Worm (Caenorhabditis elegans): ENCODE results near the gene cct-6.

Gene cct-6

DNA sequence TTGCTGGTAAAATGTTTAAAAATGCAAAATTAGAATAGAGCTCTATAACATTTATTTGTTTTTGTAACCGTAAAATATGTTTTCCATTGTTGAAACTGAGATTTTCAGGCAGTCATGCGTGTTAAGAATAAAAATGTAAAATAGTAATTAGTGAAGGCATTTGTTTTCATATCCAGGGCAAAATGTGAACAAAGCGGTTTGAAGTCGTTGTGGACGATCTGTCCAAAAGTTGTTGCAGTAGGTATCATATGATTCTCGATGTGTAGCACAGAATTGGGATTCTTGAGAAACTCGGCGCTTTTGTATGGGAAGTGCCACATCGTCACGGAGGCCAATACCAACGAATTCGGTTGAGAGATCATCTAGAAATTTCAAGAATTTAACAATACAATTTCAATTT lies 26.8 kb upstream of the cct-6 start:
- TF ChIP-seq pha-4 (tag; optimal IDR thresholded peaks at IDR 0.05) (no peak), ces-1 (GFP tag; optimal IDR thresholded peaks at IDR 0.05) (no peak), nhr-12 (tag; optimal IDR thresholded peaks at IDR 0.05) (no peak), nhr-76 (tag; optimal IDR thresholded peaks at IDR 0.05) (no peak), lin-13 (tag; optimal IDR thresholded peaks at IDR 0.05) (no peak), nhr-28 (tag; optimal IDR thresholded peaks at IDR 0.05) (no peak), ceh-43 (GFP tag; optimal IDR thresholded peaks at IDR 0.05) (no peak)

- no peak for TF ChIP-seq lin-32 (GFP tag; optimal IDR thresholded peaks at IDR 0.05)
- TF ChIP-seq ceh-83 (GFP tag; optimal IDR thresholded peaks at IDR 0.05) = no peak
- no peak for TF ChIP-seq flh-1 (GFP tag; optimal IDR thresholded peaks at IDR 0.05)
- no peak for TF ChIP-seq ztf-11 (tag; optimal IDR thresholded peaks at IDR 0.05)
- no peak for TF ChIP-seq lin-13 (tag; optimal IDR thresholded peaks at IDR 0.05)
- TF ChIP-seq elt-3 (tag; optimal IDR thresholded peaks at IDR 0.05) = no peak
- TF ChIP-seq ces-1 (GFP tag; optimal IDR thresholded peaks at IDR 0.05) = peak; percentile 31
- peak; percentile 52 for TF ChIP-seq ceh-39 (tag; optimal IDR thresholded peaks at IDR 0.05)
- no peak for TF ChIP-seq sem-2 (GFP tag; optimal IDR thresholded peaks at IDR 0.05)
These were observed 23.9 kb upstream of the cct-6 start, which contains the start of gene hpo-10 for ce11 chrIII:5879291-5879968. Gene hpo-10, plus strand, starts transcription at chrIII:5879489.

DNA sequence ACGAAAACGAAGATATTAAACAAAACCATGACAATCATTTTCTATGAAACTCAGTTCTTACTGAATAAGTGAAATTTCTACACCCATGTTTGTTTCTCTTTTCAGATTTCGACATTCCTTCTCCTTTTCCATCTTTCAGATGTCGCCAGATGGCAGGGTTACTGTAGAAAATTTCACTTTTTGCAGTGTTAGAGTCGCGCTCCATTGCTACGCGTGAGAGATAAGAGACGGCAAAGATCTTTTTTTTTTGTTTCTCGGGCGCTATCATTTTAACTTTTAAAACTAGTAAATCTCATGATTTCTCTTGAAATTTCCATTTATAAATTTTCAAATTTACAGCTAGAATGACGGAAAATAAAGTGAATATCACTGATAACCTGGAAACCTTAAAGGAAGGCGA lies 22.7 kb upstream of the cct-6 start, which contains the start of the genes mig-21 and F01F1.2:
TSS of gene mig-21 (minus strand) at position 166 of the 400 bp plus-strand sequence.
TSS of gene F01F1.2 (plus strand) at position 340 of the 400 bp plus-strand sequence.
- TF ChIP-seq nhr-76 (tag; optimal IDR thresholded peaks at IDR 0.05) (no peak), lsy-2 (tag; optimal IDR thresholded peaks at IDR 0.05) (peak; percentile 62), unc-62 (GFP tag; optimal IDR thresholded peaks at IDR 0.05) (no peak)

DNA sequence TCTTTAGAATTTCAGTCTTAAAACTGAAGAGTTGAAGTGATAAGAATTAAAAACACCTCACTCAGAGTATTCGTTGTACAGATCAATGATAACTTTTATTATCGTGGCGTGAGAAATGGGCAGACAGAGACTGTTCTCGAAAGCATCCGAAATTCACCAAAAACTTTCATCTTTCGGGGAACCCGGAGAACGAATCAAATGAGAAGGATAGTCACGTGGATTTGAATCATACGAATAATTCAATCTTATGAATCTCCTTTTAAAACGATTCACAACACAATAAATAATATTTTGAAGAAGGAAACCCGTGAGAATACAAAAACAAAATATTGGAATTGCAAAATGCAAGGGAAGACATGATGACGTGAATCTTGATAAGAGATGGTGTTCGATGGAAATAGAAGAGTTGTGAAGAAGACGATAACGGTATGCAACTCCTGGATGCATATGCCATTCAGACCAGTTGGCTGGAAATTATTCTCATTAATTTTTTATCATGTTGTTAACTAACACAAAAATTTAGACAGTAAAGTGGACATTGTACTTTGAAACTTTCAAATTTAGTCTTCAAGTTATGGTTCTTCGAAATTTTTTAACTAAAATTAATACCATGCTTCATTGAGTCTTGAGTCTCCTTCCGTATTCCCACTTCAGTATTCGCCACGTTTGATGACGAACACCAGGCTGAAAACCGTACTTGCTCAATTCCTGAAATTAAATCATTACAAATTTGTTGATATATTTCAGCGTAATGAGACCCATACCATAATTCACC lies 21.6 kb upstream of the cct-6 start:
- TF ChIP-seq nhr-237 (tag; optimal IDR thresholded peaks at IDR 0.05) (no peak), flh-1 (GFP tag; optimal IDR thresholded peaks at IDR 0.05) (no peak), M03D4.4 (tag; optimal IDR thresholded peaks at IDR 0.05) (no peak), sptf-1 (tag; optimal IDR thresholded peaks at IDR 0.05) (no peak), lin-32 (GFP tag; optimal IDR thresholded peaks at IDR 0.05) (no peak), nhr-12 (tag; optimal IDR thresholded peaks at IDR 0.05) (no peak)

DNA sequence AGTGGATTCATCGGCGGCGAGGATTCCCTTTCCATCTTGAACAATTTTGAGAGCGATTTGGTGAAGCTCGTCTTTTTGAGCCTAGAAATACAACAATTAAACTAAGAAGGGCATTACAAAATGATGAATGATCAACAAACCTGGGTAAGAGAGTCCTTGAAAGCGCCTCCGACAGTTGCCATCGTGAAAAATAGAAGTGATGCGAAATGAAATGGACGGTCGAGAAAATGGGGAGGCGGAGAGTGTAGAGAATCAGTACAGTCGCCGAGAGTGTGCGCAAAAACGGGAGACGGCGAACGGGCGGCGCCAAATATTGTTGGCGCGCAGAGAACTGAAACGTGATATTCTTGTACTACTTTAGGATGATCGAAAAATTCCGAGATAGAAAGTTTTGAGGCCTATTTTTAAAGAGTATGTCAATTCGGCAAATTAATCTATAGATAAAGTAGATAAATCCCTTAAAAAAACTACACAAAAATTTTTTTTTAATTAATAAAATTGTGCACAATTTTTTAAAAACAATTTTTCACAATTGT lies 20.7 kb upstream of the cct-6 start, which contains the start of gene aldo-2:
TSS of gene aldo-2 (minus strand) at position 486 of the 536 bp plus-strand sequence.
- TF ChIP-seq drap-1 (GFP tag; optimal IDR thresholded peaks at IDR 0.05) (no peak), elt-1 (tag; optimal IDR thresholded peaks at IDR 0.05; ENCODE audit: borderline replicate concordance, insufficient read depth) (no peak), unc-39 (tag; optimal IDR thresholded peaks at IDR 0.05) (no peak), zip-8 (tag; optimal IDR thresholded peaks at IDR 0.05) (no peak), nhr-28 (tag; optimal IDR thresholded peaks at IDR 0.05) (no peak), mab-5 (tag; optimal IDR thresholded peaks at IDR 0.05) (no peak), flh-1 (GFP tag; optimal IDR thresholded peaks at IDR 0.05) (no peak), cnd-1 (tag; optimal IDR thresholded peaks at IDR 0.05) (no peak), ces-1 (GFP tag; optimal IDR thresholded peaks at IDR 0.05) (no peak), hlh-1 (tag; optimal IDR thresholded peaks at IDR 0.05) (no peak), sptf-1 (tag; optimal IDR thresholded peaks at IDR 0.05) (no peak), unc-120 (tag; optimal IDR thresholded peaks at IDR 0.05; ENCODE audit: poor library complexity, severe bottlenecking) (no peak), elt-3 (tag; optimal IDR thresholded peaks at IDR 0.05) (no peak), unc-62 (GFP tag; optimal IDR thresholded peaks at IDR 0.05) (no peak), nhr-2 (tag; optimal IDR thresholded peaks at IDR 0.05) (no peak), nhr-12 (tag; optimal IDR thresholded peaks at IDR 0.05) (no peak), ztf-11 (tag; optimal IDR thresholded peaks at IDR 0.05) (no peak), lin-13 (tag; optimal IDR thresholded peaks at IDR 0.05) (no peak), blmp-1 (tag; optimal IDR thresholded peaks at IDR 0.05) (no peak), mls-2 (tag; optimal IDR thresholded peaks at IDR 0.05) (no peak)
